Worm (Caenorhabditis elegans) whole organism, midembryonic: Measurements from ENCODE around the gene irld-59.

ENCODE experiments used
- T22C8.4 ChIP-seq: fragments of 200-800 bp; sonication (Bioruptor generic); IDR thresholded peaks from 2 replicates; pipeline ENCODE4 v1.3.6; 2022; ENCODE audit warnings: missing genetic modification characterization, missing compliant biosample characterization
- cog-1 ChIP-seq: sonication (generic microtip); optimal IDR thresholded peaks from 2 replicates; lab custom pipeline; 2016; ENCODE audit warnings: missing genetic modification characterization, missing compliant biosample characterization
- flt-1 ChIP-seq: fragments of 200-800 bp; sonication (Bioruptor generic); IDR thresholded peaks from 2 replicates; pipeline ENCODE4 v1.3.6; 2022; ENCODE audit warnings: missing genetic modification characterization, missing compliant biosample characterization
- klf-2 ChIP-seq: fragments of 200-800 bp; sonication (Bioruptor generic); conservative IDR thresholded peaks from 2 replicates; pipeline ENCODE4 v1.3.6; 2022; ENCODE audit warnings: missing genetic modification reagents, missing genetic modification characterization, missing compliant biosample characterization
- med-1 ChIP-seq: sonication (generic microtip); optimal IDR thresholded peaks from 2 replicates; lab custom pipeline; 2017; ENCODE audit warnings: missing genetic modification characterization, mild to moderate bottlenecking, missing compliant biosample characterization, antibody characterized with exemption, missing genetic modification reagents; ENCODE audit not compliant: insufficient read depth
- ref-1 ChIP-seq: fragments of 200-800 bp; sonication (Bioruptor generic); conservative IDR thresholded peaks from 2 replicates; pipeline ENCODE4 v1.3.6; 2022; ENCODE audit warnings: missing genetic modification reagents, missing genetic modification characterization, missing compliant biosample characterization
- tab-1 ChIP-seq: fragments of 200-800 bp; sonication (Bioruptor generic); IDR thresholded peaks from 2 replicates; pipeline ENCODE4 v1.3.6; 2022; ENCODE audit warnings: missing genetic modification characterization, missing compliant biosample characterization
- ztf-23 ChIP-seq: fragments of 200-800 bp; sonication (Bioruptor generic); IDR thresholded peaks from 2 replicates; pipeline ENCODE4 v1.3.6; 2022; ENCODE audit warnings: missing genetic modification reagents, missing genetic modification characterization, missing compliant biosample characterization
- ztf-29 ChIP-seq: fragments of 200-800 bp; sonication (Bioruptor generic); IDR thresholded peaks from 2 replicates; pipeline ENCODE4 v1.3.6; 2022; ENCODE audit warnings: missing genetic modification reagents, missing genetic modification characterization, missing compliant biosample characterization

irld-59 gene

DNA sequence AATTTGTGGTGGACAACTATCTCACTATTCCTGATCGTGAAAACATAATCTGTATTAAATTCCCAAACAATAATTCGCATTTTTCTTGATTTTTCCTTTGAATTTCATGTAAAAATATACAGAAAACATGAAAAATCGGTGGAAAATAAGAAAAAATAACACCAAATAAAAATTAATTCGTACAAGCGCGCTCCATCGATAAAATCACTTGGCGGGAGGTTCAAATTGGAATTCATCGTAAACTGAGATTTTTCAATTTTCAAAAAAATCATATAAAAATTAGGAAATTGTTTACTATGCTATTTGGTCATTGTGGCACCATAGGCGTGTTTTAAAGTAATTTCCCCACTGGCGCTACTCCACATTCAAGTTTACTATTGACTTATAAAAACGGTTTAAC, 45.7 kb downstream of the irld-59 start:
- TF ChIP-seq ztf-23 (GFP tag; lab: Robert Waterston, UW) (no peak), klf-2 (no peak), ref-1 (no peak), ztf-29 (GFP tag; lab: Robert Waterston, UW) (no peak), T22C8.4 (GFP tag; lab: Robert Waterston, UW) (no peak), flt-1 (GFP tag; lab: Robert Waterston, UW) (no peak), cog-1 (tag; lab: Kevin White, UChicago) (no peak), med-1 (GFP tag; lab: Kevin White, UChicago) (no peak), tab-1 (no peak)

DNA sequence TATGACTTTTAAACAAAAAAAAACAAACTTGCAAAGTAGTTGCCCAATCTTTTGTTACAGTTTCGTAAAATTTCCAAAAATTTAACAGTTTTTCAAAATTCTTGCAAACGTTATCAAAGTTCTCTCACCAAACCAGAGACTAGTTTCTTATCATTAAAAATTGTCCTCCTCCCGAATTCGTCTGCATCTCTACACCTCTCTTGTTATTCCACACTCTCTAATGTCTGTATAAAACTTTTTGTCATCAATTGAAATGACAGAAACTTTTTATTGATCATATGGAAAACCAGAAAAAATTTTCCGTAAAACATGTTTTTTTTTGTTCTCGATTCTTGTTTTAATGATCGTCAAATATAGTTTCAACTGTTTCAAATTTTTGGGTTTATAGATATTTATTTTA, 48.3 kb downstream of the irld-59 start:
- TF ChIP-seq med-1 (GFP tag; lab: Kevin White, UChicago) (no peak), tab-1 (no peak), cog-1 (tag; lab: Kevin White, UChicago) (no peak), ref-1 (no peak), flt-1 (GFP tag; lab: Robert Waterston, UW) (no peak), klf-2 (no peak), ztf-23 (GFP tag; lab: Robert Waterston, UW) (no peak), T22C8.4 (GFP tag; lab: Robert Waterston, UW) (no peak), ztf-29 (GFP tag; lab: Robert Waterston, UW) (no peak)
